Fruit fly (Drosophila melanogaster) whole organism, prepupa: ENCODE results near the gene Ugt35C1.
A peak's percentile ranks its signal among the peaks of the same experiment; 100 is the strongest.

Experiments
- Blimp-1 ChIP-seq: fragments of 200-800 bp; sonication (Bioruptor generic); optimal IDR thresholded peaks from 3 replicates; lab custom pipeline; 2017; ENCODE audit warnings: missing biosample characterization, missing genetic modification characterization, mild to moderate bottlenecking, moderate library complexity, missing genetic modification reagents
- CG10631 ChIP-seq: fragments of 200-800 bp; sonication (Bioruptor generic); optimal IDR thresholded peaks from 2 replicates; lab custom pipeline; 2016; ENCODE audit warnings: missing biosample characterization, missing genetic modification characterization
- CG11294 ChIP-seq: fragments of 200-800 bp; sonication (Bioruptor generic); IDR thresholded peaks from 2 replicates; pipeline ENCODE4 v1.3.6; 2022; ENCODE audit warnings: missing biosample characterization, missing genetic modification characterization
- CG15336 ChIP-seq: fragments of 200-800 bp; sonication (Bioruptor generic); IDR thresholded peaks from 2 replicates; pipeline ENCODE4 v1.3.6; 2022; ENCODE audit warnings: missing biosample characterization, missing genetic modification characterization
- CG1621 ChIP-seq: fragments of 200-800 bp; sonication (Bioruptor generic); optimal IDR thresholded peaks from 3 replicates; lab custom pipeline; 2018; ENCODE audit warnings: missing biosample characterization, mild to moderate bottlenecking, missing genetic modification characterization
- CG3032 ChIP-seq: fragments of 200-800 bp; optimal IDR thresholded peaks from 2 replicates; lab custom pipeline; 2019; ENCODE audit warnings: missing biosample characterization, mild to moderate bottlenecking, missing genetic modification characterization, moderate library complexity
- CG32006 ChIP-seq: fragments of 200-800 bp; sonication (Bioruptor generic); optimal IDR thresholded peaks from 3 replicates; lab custom pipeline; 2017; ENCODE audit warnings: missing biosample characterization, mild to moderate bottlenecking, missing genetic modification characterization
- CG34406 ChIP-seq: fragments of 200-800 bp; sonication (Bioruptor generic); optimal IDR thresholded peaks from 3 replicates; lab custom pipeline; 2016; ENCODE audit warnings: missing biosample characterization, missing genetic modification characterization
- CG3919 ChIP-seq: fragments of 200-800 bp; sonication (Bioruptor generic); optimal IDR thresholded peaks from 3 replicates; lab custom pipeline; 2016; ENCODE audit warnings: missing biosample characterization, missing genetic modification characterization
- CG4318 ChIP-seq: fragments of 200-800 bp; sonication (Bioruptor generic); optimal IDR thresholded peaks from 3 replicates; lab custom pipeline; 2017; ENCODE audit warnings: missing biosample characterization, mild to moderate bottlenecking, missing genetic modification characterization
- CG6163 ChIP-seq: fragments of 200-800 bp; sonication (Bioruptor generic); IDR thresholded peaks from 3 replicates; pipeline ENCODE4 v1.3.6; 2022; ENCODE audit warnings: missing biosample characterization, missing genetic modification characterization
- CG6276 ChIP-seq: fragments of 200-800 bp; sonication (Bioruptor generic); optimal IDR thresholded peaks from 2 replicates; lab custom pipeline; 2017; ENCODE audit warnings: missing biosample characterization, mild to moderate bottlenecking, missing genetic modification characterization
- CG6792 ChIP-seq: fragments of 200-800 bp; sonication (Bioruptor generic); optimal IDR thresholded peaks from 3 replicates; lab custom pipeline; 2016; ENCODE audit warnings: missing biosample characterization, missing genetic modification characterization
- CG6808 ChIP-seq: fragments of 200-800 bp; sonication (Bioruptor generic); optimal IDR thresholded peaks from 3 replicates; lab custom pipeline; 2017; ENCODE audit warnings: missing biosample characterization, missing genetic modification characterization, mild to moderate bottlenecking, moderate library complexity, missing genetic modification reagents
- CG6854 ChIP-seq: fragments of 200-800 bp; sonication (Bioruptor generic); optimal IDR thresholded peaks from 2 replicates; lab custom pipeline; 2017; ENCODE audit warnings: missing biosample characterization, mild to moderate bottlenecking, missing genetic modification characterization
- CG7368 ChIP-seq: fragments of 200-800 bp; sonication (Bioruptor generic); optimal IDR thresholded peaks from 3 replicates; lab custom pipeline; 2016; ENCODE audit warnings: missing biosample characterization, missing genetic modification characterization
- CG8119 ChIP-seq: fragments of 200-800 bp; sonication (Bioruptor generic); IDR thresholded peaks from 3 replicates; pipeline ENCODE4 v1.3.6; 2022; ENCODE audit warnings: missing biosample characterization, missing genetic modification characterization
- Eip78C ChIP-seq: fragments of 200-800 bp; sonication (Bioruptor generic); peaks from one replicate; lab custom pipeline; 2016; ENCODE audit warnings: missing biosample characterization, missing genetic modification characterization
- Eip93F ChIP-seq: fragments of 200-800 bp; sonication (Bioruptor generic); optimal IDR thresholded peaks from 2 replicates; lab custom pipeline; 2016; ENCODE audit warnings: missing biosample characterization, mild to moderate bottlenecking, missing genetic modification characterization
- Ets21C ChIP-seq: fragments of 200-800 bp; sonication (Bioruptor generic); optimal IDR thresholded peaks from 3 replicates; lab custom pipeline; 2016; ENCODE audit warnings: missing biosample characterization, missing genetic modification characterization
- Ets96B ChIP-seq: fragments of 200-800 bp; optimal IDR thresholded peaks from 2 replicates; lab custom pipeline; 2019; ENCODE audit warnings: missing biosample characterization, mild to moderate bottlenecking, missing genetic modification characterization, moderate library complexity
- Hr38 ChIP-seq: sonication (Bioruptor generic); optimal IDR thresholded peaks from 2 replicates; lab custom pipeline; 2016; ENCODE audit warnings: missing biosample characterization, missing genetic modification characterization
- Hr4 ChIP-seq: fragments of 200-800 bp; sonication (Bioruptor generic); optimal IDR thresholded peaks from 3 replicates; lab custom pipeline; 2016; ENCODE audit warnings: missing biosample characterization, missing genetic modification characterization
- Lpt ChIP-seq: fragments of 200-800 bp; sonication (Bioruptor generic); optimal IDR thresholded peaks from 3 replicates; lab custom pipeline; 2016; ENCODE audit warnings: missing biosample characterization, missing genetic modification characterization
- Smox ChIP-seq: fragments of 200-800 bp; sonication (Bioruptor generic); optimal IDR thresholded peaks from 3 replicates; lab custom pipeline; 2016; ENCODE audit warnings: missing biosample characterization, missing genetic modification characterization
- Sox102F ChIP-seq: fragments of 200-800 bp; sonication (Bioruptor generic); optimal IDR thresholded peaks from 2 replicates; lab custom pipeline; 2016; ENCODE audit warnings: missing biosample characterization, mild to moderate bottlenecking, missing genetic modification characterization
- Sox14 ChIP-seq: fragments of 200-800 bp; sonication (Bioruptor generic); optimal IDR thresholded peaks from 3 replicates; lab custom pipeline; 2016; ENCODE audit warnings: missing biosample characterization, missing genetic modification characterization
- dac ChIP-seq: fragments of 200-800 bp; sonication (Bioruptor generic); optimal IDR thresholded peaks from 2 replicates; lab custom pipeline; 2017; ENCODE audit warnings: missing biosample characterization, mild to moderate bottlenecking, missing genetic modification characterization
- esn ChIP-seq: fragments of 200-800 bp; sonication (Bioruptor generic); optimal IDR thresholded peaks from 2 replicates; lab custom pipeline; 2016; ENCODE audit warnings: missing biosample characterization, mild to moderate bottlenecking, missing genetic modification characterization, moderate library complexity
- fd59A ChIP-seq: fragments of 200-800 bp; sonication (Bioruptor generic); optimal IDR thresholded peaks from 2 replicates; lab custom pipeline; 2017; ENCODE audit warnings: missing biosample characterization, mild to moderate bottlenecking, missing genetic modification characterization, missing genetic modification reagents
- fd85E ChIP-seq: fragments of 200-800 bp; sonication (Bioruptor generic); optimal IDR thresholded peaks from 3 replicates; lab custom pipeline; 2016; ENCODE audit warnings: missing biosample characterization, missing genetic modification characterization
- fkh ChIP-seq: fragments of 200-800 bp; sonication (Bioruptor generic); optimal IDR thresholded peaks from 3 replicates; lab custom pipeline; 2017; ENCODE audit warnings: missing biosample characterization, mild to moderate bottlenecking, missing genetic modification characterization, moderate library complexity
- svp ChIP-seq: fragments of 200-800 bp; sonication (Bioruptor generic); peaks from one replicate; lab custom pipeline; 2016; ENCODE audit warnings: missing biosample characterization, missing genetic modification characterization
- topi ChIP-seq: fragments of 200-800 bp; sonication (Bioruptor generic); optimal IDR thresholded peaks from 3 replicates; lab custom pipeline; 2016; ENCODE audit warnings: missing biosample characterization, missing genetic modification characterization
- vri ChIP-seq: fragments of 200-800 bp; sonication (Bioruptor generic); optimal IDR thresholded peaks from 3 replicates; lab custom pipeline; 2016; ENCODE audit warnings: missing biosample characterization, mild to moderate bottlenecking, missing genetic modification characterization

Gene Ugt35C1

dm6 chr3R:11172460-11173168 lies 44.5 kb upstream of the Ugt35C1 start, which contains the start of gene Ugt35A1 (continued):
- TF ChIP-seq Smox, result no peak
- no peak for TF ChIP-seq topi
- TF ChIP-seq Hr4 (GFP tag; lab: Kevin White, UChicago), result no peak

- no peak for TF ChIP-seq CG6276 (GFP tag; lab: Kevin White, UChicago)
- TF ChIP-seq CG32006 (GFP tag; lab: Kevin White, UChicago), result no peak
- TF ChIP-seq dac (GFP tag; lab: Kevin White, UChicago), result no peak
- TF ChIP-seq Sox102F (GFP tag; lab: Kevin White, UChicago), result no peak
- no peak for TF ChIP-seq CG6854
- TF ChIP-seq fkh (GFP tag; lab: Kevin White, UChicago), result no peak
- no peak for TF ChIP-seq CG10631 (GFP tag; lab: Kevin White, UChicago)
- no peak for TF ChIP-seq CG15336
- TF ChIP-seq Sox14 (GFP tag; lab: Kevin White, UChicago), result no peak
- TF ChIP-seq vri (GFP tag; lab: Kevin White, UChicago), result no peak
- TF ChIP-seq CG11294 (GFP tag; lab: Robert Waterston, UW), result no peak
These were observed 42.0 kb upstream of the Ugt35C1 start, which contains the start of gene Ugt35B1 for dm6 chr3R:11170146-11170545. Gene Ugt35B1 (minus strand): TSS chr3R:11170246.

dm6 chr3R:11167931-11168465 lies 39.9 kb upstream of the Ugt35C1 start, which contains the start of gene Ugt35E2:
Gene Ugt35E2 (minus strand): TSS chr3R:11167981.
- TF ChIP-seq CG11294 (GFP tag; lab: Robert Waterston, UW) (no peak), CG6854 (no peak), CG6808 (no peak), Ets96B (no peak), fd59A (GFP tag; lab: Kevin White, UChicago) (no peak), Lpt (GFP tag; lab: Kevin White, UChicago) (no peak), Sox14 (GFP tag; lab: Kevin White, UChicago) (no peak), CG7368 (GFP tag; lab: Kevin White, UChicago) (no peak), fd85E (no peak), CG32006 (GFP tag; lab: Kevin White, UChicago) (no peak), CG10631 (GFP tag; lab: Kevin White, UChicago) (no peak), Blimp-1 (no peak), CG3919 (GFP tag; lab: Kevin White, UChicago) (no peak), CG4318 (GFP tag; lab: Kevin White, UChicago) (no peak), vri (GFP tag; lab: Kevin White, UChicago) (no peak), svp (no peak), CG6792 (GFP tag; lab: Kevin White, UChicago) (no peak)

- no peak for TF ChIP-seq CG3919 (GFP tag; lab: Kevin White, UChicago)
- TF ChIP-seq Ets21C, result no peak
- no peak for TF ChIP-seq topi
- no peak for TF ChIP-seq CG34406
- no peak for TF ChIP-seq CG3032
- TF ChIP-seq svp, result no peak
- no peak for TF ChIP-seq Eip93F
- TF ChIP-seq Hr38, result no peak
- no peak for TF ChIP-seq dac (GFP tag; lab: Kevin White, UChicago)
- TF ChIP-seq Lpt (GFP tag; lab: Kevin White, UChicago), result no peak
- TF ChIP-seq CG6163 (GFP tag; lab: Robert Waterston, UW), result no peak
- no peak for TF ChIP-seq CG7368 (GFP tag; lab: Kevin White, UChicago)
- no peak for TF ChIP-seq CG8119 (GFP tag; lab: Robert Waterston, UW)
- TF ChIP-seq, all 60 proteins: peak for 0
These were observed 37.8 kb upstream of the Ugt35C1 start, which contains the start of gene Ugt35E1 for dm6 chr3R:11165974-11166373. Gene Ugt35E1 (minus strand): TSS chr3R:11166074.

- TF ChIP-seq CG1621 (no peak), svp (peak; percentile 38), Eip78C (GFP tag; lab: Kevin White, UChicago) (no peak), Hr38 (no peak), CG7368 (GFP tag; lab: Kevin White, UChicago) (no peak), CG10631 (GFP tag; lab: Kevin White, UChicago) (no peak), esn (no peak)
These were observed 32.8 kb upstream of the Ugt35C1 start, which contains the start of gene CG4757 for dm6 chr3R:11160907-11161306. Gene CG4757 (plus strand): TSS chr3R:11161207.
